Fruit fly (Drosophila melanogaster): ENCODE results near the gene Dci.
A peak's percentile ranks its signal among the peaks of the same experiment; 100 is the strongest.

Dci gene

DNA sequence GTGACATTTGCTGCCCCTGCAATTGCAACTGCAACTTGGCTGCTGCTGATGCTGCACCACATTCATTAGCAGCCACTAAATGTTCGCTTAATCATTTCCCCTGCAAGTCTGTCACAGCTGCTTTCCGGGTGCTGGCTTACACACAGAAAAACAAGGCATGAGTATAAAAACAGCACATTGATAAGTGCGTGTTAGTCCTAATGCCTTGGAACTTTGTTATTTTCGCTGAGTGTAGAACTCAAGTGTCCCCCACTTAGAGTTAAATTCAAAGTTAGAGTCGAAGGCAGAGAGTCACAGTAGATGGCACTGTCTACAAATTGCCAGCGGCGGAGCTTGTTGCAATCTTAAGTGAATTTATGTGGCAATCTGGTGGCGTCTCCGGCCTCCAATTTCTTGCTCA lies 37.2 kb upstream of the Dci start (continued):
- no peak for TF ChIP-seq CG14014 (GFP tag; IDR thresholded peaks at IDR 0.05)

DNA sequence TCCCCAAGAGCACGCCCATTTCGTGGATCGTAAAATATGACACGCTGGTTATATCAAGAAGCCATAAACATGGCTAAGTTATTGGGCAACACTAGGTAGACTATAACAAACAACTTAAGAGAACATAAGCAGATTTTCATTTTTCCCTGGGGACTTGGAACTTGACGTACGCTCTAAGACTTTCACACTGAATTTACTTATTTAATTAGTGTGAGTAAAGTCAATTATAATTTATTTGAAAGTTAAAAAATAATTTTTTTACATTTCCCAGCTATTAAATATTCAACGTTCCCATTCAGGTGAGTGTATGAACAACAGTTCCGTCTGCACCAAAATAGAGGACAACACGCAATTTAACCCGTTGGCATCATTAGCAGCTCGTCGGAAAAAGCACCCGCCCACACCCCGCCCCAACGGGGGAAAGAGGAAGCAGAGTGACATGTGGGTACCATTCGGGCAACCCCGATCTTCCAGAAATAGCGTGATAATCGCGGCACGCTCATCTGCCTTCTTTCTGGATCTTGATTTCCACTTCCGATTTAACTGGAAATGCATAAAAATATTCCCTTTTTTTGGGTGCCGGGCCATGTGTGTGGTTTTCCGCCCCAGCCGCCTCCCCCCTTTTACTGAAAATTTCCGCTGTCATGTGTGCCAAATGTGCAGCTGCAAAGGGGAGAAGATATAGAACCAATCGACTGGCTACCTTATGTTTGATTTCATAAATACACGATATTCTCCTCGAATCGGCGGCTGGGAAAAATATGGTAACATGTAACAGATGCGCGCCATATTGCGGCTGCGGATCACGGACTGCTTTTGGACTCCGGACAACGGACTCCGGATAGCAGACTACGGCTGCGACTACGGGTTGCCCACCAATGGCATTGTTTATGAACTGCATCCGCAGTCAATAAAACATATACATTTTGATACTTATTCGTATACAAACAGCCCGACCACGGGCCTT lies 35.6 kb upstream of the Dci start:
- TF ChIP-seq dmrt99B (tag; optimal IDR thresholded peaks at IDR 0.05): peak; percentile 60
- peak; percentile 44 for TF ChIP-seq gem (tag; optimal IDR thresholded peaks at IDR 0.05)
- no peak for TF ChIP-seq toy (GFP tag; IDR thresholded peaks at IDR 0.05)
- TF ChIP-seq ftz-f1 (GFP tag; optimal IDR thresholded peaks at IDR 0.05): no peak
- peak; percentile 49; the same call in 1 of the 2 replicates for TF ChIP-seq CG6689 (GFP tag; IDR thresholded peaks at IDR 0.05)
- peak; percentile 66; the same call in 2 of the 3 replicates for TF ChIP-seq ci (GFP tag; IDR thresholded peaks at IDR 0.05)
- TF ChIP-seq Myb (GFP tag; optimal IDR thresholded peaks at IDR 0.05): no peak
- TF ChIP-seq gsb (GFP tag; IDR thresholded peaks at IDR 0.05): peak; percentile 26; the same call in 1 of the 2 replicates
- TF ChIP-seq Dek (tag; optimal IDR thresholded peaks at IDR 0.05): peak; percentile 14
- 0 out of 2 replicates have a peak, but pooled peaks have one; percentile 21 for TF ChIP-seq klu (GFP tag; IDR thresholded peaks at IDR 0.05)
- peak; percentile 4 for TF ChIP-seq CG14710 (tag; optimal IDR thresholded peaks at IDR 0.05)
- TF ChIP-seq CG10543 (GFP tag; optimal IDR thresholded peaks at IDR 0.05): peak; percentile 7
- 0 out of 2 replicates have a peak, but pooled peaks have one; percentile 17 for TF ChIP-seq sens-2 (GFP tag; IDR thresholded peaks at IDR 0.05)
- TF ChIP-seq hb (GFP tag; IDR thresholded peaks at IDR 0.05; ENCODE audit: partially characterized antibody): 0 out of 3 replicates have a peak, but pooled peaks have one; percentile 48
- TF ChIP-seq pho (GFP tag; optimal IDR thresholded peaks at IDR 0.05): no peak
- no peak for TF ChIP-seq CG31441 (GFP tag; IDR thresholded peaks at IDR 0.05)
- peak; percentile 20 for TF ChIP-seq phol (tag; optimal IDR thresholded peaks at IDR 0.05)
- TF ChIP-seq HLH3B (GFP tag; IDR thresholded peaks at IDR 0.05): peak; percentile 53; the same call in 1 of the 2 replicates
- peak; percentile 55 for TF ChIP-seq H2.0 (GFP tag; IDR thresholded peaks at IDR 0.05)
- TF ChIP-seq disco-r (GFP tag; optimal IDR thresholded peaks at IDR 0.05): no peak
- TF ChIP-seq CG10366 (GFP tag; IDR thresholded peaks at IDR 0.05): peak; percentile 68
- TF ChIP-seq so (GFP tag; IDR thresholded peaks at IDR 0.05): 0 out of 3 replicates have a peak, but pooled peaks have one; percentile 51
- TF ChIP-seq da (GFP tag; optimal IDR thresholded peaks at IDR 0.05): peak; percentile 22
- TF ChIP-seq slbo (GFP tag; IDR thresholded peaks at IDR 0.05): peak; percentile 56
- TF ChIP-seq CG10431 (GFP tag; optimal IDR thresholded peaks at IDR 0.05): no peak
- TF ChIP-seq CG11247 (GFP tag; IDR thresholded peaks at IDR 0.05): peak; percentile 20; the same call in 1 of the 2 replicates
- TF ChIP-seq dm (GFP tag; optimal IDR thresholded peaks at IDR 0.05): no peak
- peak; percentile 36 for TF ChIP-seq CoRest (tag; optimal IDR thresholded peaks at IDR 0.05)
- TF ChIP-seq sob (GFP tag; IDR thresholded peaks at IDR 0.05): peak; percentile 14; the same call in 1 of the 2 replicates
- peak in 1 of 2 experiments; percentile 30 for TF ChIP-seq Hr78 (GFP tag; optimal IDR thresholded peaks at IDR 0.05)
- TF ChIP-seq sug (tag; optimal IDR thresholded peaks at IDR 0.05): peak; percentile 9
- peak; percentile 89 for TF ChIP-seq sr (GFP tag; IDR thresholded peaks at IDR 0.05)
- TF ChIP-seq Ets65A (GFP tag): no peak
- no peak for TF ChIP-seq slou (GFP tag; optimal IDR thresholded peaks at IDR 0.05)
- TF ChIP-seq CG32532 (GFP tag; IDR thresholded peaks at IDR 0.05): peak; percentile 53; the same call in 1 of the 2 replicates
- peak; percentile 45; the same call in 1 of the 2 replicates for TF ChIP-seq CG9215 (GFP tag; IDR thresholded peaks at IDR 0.05)
- peak; percentile 52 for TF ChIP-seq CG7839 (tag; optimal IDR thresholded peaks at IDR 0.05)
- peak; percentile 53; the same call in 1 of the 2 replicates for TF ChIP-seq ttk (GFP tag; IDR thresholded peaks at IDR 0.05)
- TF ChIP-seq CG7745 (tag; optimal IDR thresholded peaks at IDR 0.05): no peak
- TF ChIP-seq CG11456 (GFP tag; IDR thresholded peaks at IDR 0.05): no peak
- TF ChIP-seq chinmo (GFP tag; IDR thresholded peaks at IDR 0.05; ENCODE audit: partially characterized antibody): 0 out of 4 replicates have a peak, but pooled peaks have one; percentile 49
- TF ChIP-seq fd96Cb (tag; optimal IDR thresholded peaks at IDR 0.05): peak; percentile 38
- no peak for TF ChIP-seq stc (GFP tag; IDR thresholded peaks at IDR 0.05)
- no peak for TF ChIP-seq NC2β (GFP tag; optimal IDR thresholded peaks at IDR 0.05)
- peak; percentile 32 for TF ChIP-seq PHDP (tag; optimal IDR thresholded peaks at IDR 0.05)

Measured in whole organism, embryonic.